Fruit fly (Drosophila melanogaster) whole organism, embryonic: ENCODE results near the gene Fie.
A peak's percentile ranks its signal among the peaks of the same experiment; 100 is the strongest.

Source experiments
- Abd-B ChIP-seq: fragments of 200-800 bp; sonication (Bioruptor generic); optimal IDR thresholded peaks from 2 replicates; lab custom pipeline; 2018; ENCODE audit warnings: missing biosample characterization, mild to moderate bottlenecking, missing genetic modification characterization, moderate library complexity
- Atf6 ChIP-seq: fragments of 200-800 bp; sonication (Bioruptor generic); IDR thresholded peaks from 2 replicates; pipeline ENCODE4 v1.3.6; 2022; ENCODE audit warnings: missing biosample characterization, missing genetic modification characterization
- BEAF-32 ChIP-seq: fragments of 200-800 bp; sonication (Bioruptor generic); optimal IDR thresholded peaks from 3 replicates; lab custom pipeline; 2017; ENCODE audit warnings: missing biosample characterization, missing genetic modification characterization, mild to moderate bottlenecking, moderate library complexity, missing genetic modification reagents
- CG10147 ChIP-seq: fragments of 200-800 bp; sonication (Bioruptor generic); optimal IDR thresholded peaks from 2 replicates; lab custom pipeline; 2019; ENCODE audit warnings: missing biosample characterization, mild to moderate bottlenecking, missing genetic modification characterization, moderate library complexity
- CG10654 ChIP-seq: fragments of 200-800 bp; sonication (Bioruptor generic); optimal IDR thresholded peaks from 2 replicates; lab custom pipeline; 2016; ENCODE audit warnings: missing biosample characterization, missing genetic modification characterization
- CG10959 ChIP-seq: fragments of 200-800 bp; sonication (Bioruptor generic); IDR thresholded peaks from 2 replicates; pipeline ENCODE4 v1.3.6; 2022; ENCODE audit warnings: missing biosample characterization, missing genetic modification characterization
- CG12104 ChIP-seq: fragments of 200-800 bp; sonication (Bioruptor generic); optimal IDR thresholded peaks from 3 replicates; lab custom pipeline; 2016; ENCODE audit warnings: missing biosample characterization, missing genetic modification characterization
- CG13296 ChIP-seq: fragments of 200-800 bp; sonication (Bioruptor generic); optimal IDR thresholded peaks from 3 replicates; lab custom pipeline; 2018; ENCODE audit warnings: missing biosample characterization, mild to moderate bottlenecking, missing genetic modification characterization
- CG14667 ChIP-seq: fragments of 200-800 bp; sonication (Bioruptor generic); IDR thresholded peaks from 2 replicates; pipeline ENCODE4 v1.3.6; 2022; ENCODE audit warnings: missing biosample characterization, missing genetic modification characterization
- CG17385 ChIP-seq: fragments of 200-800 bp; sonication (Bioruptor generic); optimal IDR thresholded peaks from 3 replicates; lab custom pipeline; 2018; ENCODE audit warnings: missing biosample characterization, mild to moderate bottlenecking, missing genetic modification characterization
- CG18599 ChIP-seq: fragments of 200-800 bp; sonication (Bioruptor generic); optimal IDR thresholded peaks from 3 replicates; lab custom pipeline; 2017; ENCODE audit warnings: missing biosample characterization, missing genetic modification characterization, mild to moderate bottlenecking, moderate library complexity, missing genetic modification reagents
- CG2120 ChIP-seq: fragments of 200-800 bp; sonication (Bioruptor generic); optimal IDR thresholded peaks from 3 replicates; lab custom pipeline; 2016; ENCODE audit warnings: missing biosample characterization, missing genetic modification characterization
- CG2678 ChIP-seq: fragments of 200-800 bp; sonication (Bioruptor generic); optimal IDR thresholded peaks from 3 replicates; lab custom pipeline; 2019; ENCODE audit warnings: missing biosample characterization, mild to moderate bottlenecking, missing genetic modification characterization, moderate library complexity
- CG30403 ChIP-seq: fragments of 200-800 bp; sonication (Bioruptor generic); optimal IDR thresholded peaks from 3 replicates; lab custom pipeline; 2016; ENCODE audit warnings: missing biosample characterization, missing genetic modification characterization
- CG32532 ChIP-seq: fragments of 200-800 bp; sonication (Bioruptor generic); IDR thresholded peaks from 2 replicates; pipeline ENCODE4 v1.3.6; 2022; ENCODE audit warnings: missing biosample characterization, missing genetic modification characterization
- CG4730 ChIP-seq: fragments of 200-800 bp; sonication (Bioruptor generic); IDR thresholded peaks from 2 replicates; pipeline ENCODE4 v1.3.6; 2022; ENCODE audit warnings: missing biosample characterization, missing genetic modification characterization
- CG8290 ChIP-seq, 3 experiments: fragments of 200-800 bp; sonication (Bioruptor generic); optimal IDR thresholded peaks; 2 replicates each; lab custom pipeline; 2016 to 2019; ENCODE audit warnings: missing biosample characterization in 3 of 3, missing genetic modification characterization in 3 of 3, mild to moderate bottlenecking in 2 of 3, moderate library complexity in 1 of 3
- CG8388 ChIP-seq: fragments of 200-800 bp; sonication (Bioruptor generic); optimal IDR thresholded peaks from 2 replicates; lab custom pipeline; 2019; ENCODE audit warnings: missing biosample characterization, mild to moderate bottlenecking, missing genetic modification characterization, moderate library complexity
- D ChIP-seq, 2 experiments: fragments of 200-800 bp in 1 of 2; fragments of >200 bp in 1 of 2; sonication (Bioruptor generic) in 1 of 2; optimal IDR thresholded peaks; 2 replicates in 1 of 2; 3 replicates in 1 of 2; lab custom pipeline; 2017; ENCODE audit warnings: mild to moderate bottlenecking in 1 of 2, missing biosample characterization in 1 of 2, missing genetic modification characterization in 1 of 2, missing genetic modification reagents in 1 of 2
- Deaf1 ChIP-seq: fragments of 200-800 bp; optimal IDR thresholded peaks from 3 replicates; lab custom pipeline; 2019; ENCODE audit warnings: missing biosample characterization, mild to moderate bottlenecking, missing genetic modification characterization, moderate library complexity
- Dll ChIP-seq: fragments of 200-800 bp; sonication (Bioruptor generic); IDR thresholded peaks from 4 replicates; pipeline ENCODE4 v1.3.6; 2022; ENCODE audit warnings: missing biosample characterization, missing genetic modification characterization; ENCODE audit not compliant: partially characterized antibody
- Elba2 ChIP-seq: fragments of 200-800 bp; sonication (Bioruptor generic); optimal IDR thresholded peaks from 3 replicates; lab custom pipeline; 2016; ENCODE audit warnings: missing biosample characterization, missing genetic modification characterization
- Ets65A ChIP-seq: fragments of 200-800 bp; sonication (Bioruptor generic); peaks from one replicate; lab custom pipeline; 2016; ENCODE audit warnings: missing biosample characterization, missing genetic modification characterization
- Fer3 ChIP-seq: fragments of 200-800 bp; sonication (Bioruptor generic); optimal IDR thresholded peaks from 2 replicates; lab custom pipeline; 2018; ENCODE audit warnings: missing biosample characterization, mild to moderate bottlenecking, missing genetic modification characterization, moderate library complexity
- Hsf ChIP-seq: fragments of 200-800 bp; sonication (Bioruptor generic); optimal IDR thresholded peaks from 3 replicates; lab custom pipeline; 2016; ENCODE audit warnings: missing biosample characterization, missing genetic modification characterization
- Meics ChIP-seq: fragments of 200-800 bp; sonication (Bioruptor generic); optimal IDR thresholded peaks from 2 replicates; lab custom pipeline; 2017; ENCODE audit warnings: missing biosample characterization, mild to moderate bottlenecking, missing genetic modification characterization
- Nf-YA ChIP-seq: fragments of 200-800 bp; sonication (Bioruptor generic); IDR thresholded peaks from 2 replicates; pipeline ENCODE4 v1.3.6; 2022; ENCODE audit warnings: missing biosample characterization, missing genetic modification characterization
- Opbp ChIP-seq: fragments of 200-800 bp; sonication (Bioruptor generic); IDR thresholded peaks from 3 replicates; pipeline ENCODE4 v1.3.6; 2022; ENCODE audit warnings: missing biosample characterization, missing genetic modification characterization; ENCODE audit not compliant: partially characterized antibody
- Pdp1 ChIP-seq, 2 experiments: fragments of 200-800 bp; sonication (Bioruptor generic); optimal IDR thresholded peaks; 3 replicates each; lab custom pipeline; 2016; ENCODE audit warnings: missing biosample characterization in 2 of 2, missing genetic modification characterization in 2 of 2, mild to moderate bottlenecking in 1 of 2, moderate library complexity in 1 of 2
- Trl ChIP-seq, 3 experiments: fragments of >200 bp in 2 of 3; fragments of 200-800 bp in 1 of 3; sonication (Bioruptor generic) in 1 of 3; optimal IDR thresholded peaks; 2 replicates in 1 of 3; 3 replicates in 2 of 3; lab custom pipeline; 2016 to 2017; ENCODE audit warnings: missing biosample characterization in 1 of 3, missing genetic modification characterization in 1 of 3
- aop ChIP-seq: fragments of 200-800 bp; sonication (Bioruptor generic); IDR thresholded peaks from 2 replicates; pipeline ENCODE4 v1.3.6; 2022; ENCODE audit warnings: missing biosample characterization, missing genetic modification characterization
- cwo ChIP-seq: fragments of 200-800 bp; sonication (Bioruptor generic); optimal IDR thresholded peaks from 3 replicates; lab custom pipeline; 2017; ENCODE audit warnings: missing biosample characterization, missing genetic modification characterization, mild to moderate bottlenecking, moderate library complexity, missing genetic modification reagents
- dysf ChIP-seq: fragments of 200-800 bp; sonication (Bioruptor generic); IDR thresholded peaks from 3 replicates; pipeline ENCODE4 v1.3.6; 2022; ENCODE audit warnings: missing biosample characterization, missing genetic modification characterization
- eve ChIP-seq, 2 experiments: fragments of >200 bp; optimal IDR thresholded peaks; 2 replicates each; lab custom pipeline; 2017; ENCODE audit warnings: missing biosample characterization in 2 of 2, missing genetic modification characterization in 2 of 2
- fd64A ChIP-seq: fragments of 200-800 bp; sonication (Bioruptor generic); optimal IDR thresholded peaks from 3 replicates; lab custom pipeline; 2018; ENCODE audit warnings: missing biosample characterization, mild to moderate bottlenecking, missing genetic modification characterization
- gfzf ChIP-seq: fragments of 200-800 bp; sonication (Bioruptor generic); optimal IDR thresholded peaks from 2 replicates; lab custom pipeline; 2016; ENCODE audit warnings: missing biosample characterization, mild to moderate bottlenecking, missing genetic modification characterization, moderate library complexity
- odd ChIP-seq: fragments of 200-800 bp; sonication (Bioruptor generic); optimal IDR thresholded peaks from 2 replicates; lab custom pipeline; 2017; ENCODE audit warnings: missing biosample characterization, mild to moderate bottlenecking, missing genetic modification characterization
- pan ChIP-seq, 4 experiments: fragments of >200 bp in 3 of 4; fragments of 200-800 bp in 1 of 4; sonication (Bioruptor generic) in 1 of 4; optimal IDR thresholded peaks in 3 of 4; IDR thresholded peaks in 1 of 4; 2 replicates each; pipeline versions ENCODE4 v1.3.6 to Lab custom; 2017 to 2022; ENCODE audit warnings: missing biosample characterization in 2 of 4, missing genetic modification characterization in 2 of 4, mixed read lengths in 1 of 4
- pzg ChIP-seq: fragments of 200-800 bp; sonication (Bioruptor generic); optimal IDR thresholded peaks from 3 replicates; lab custom pipeline; 2018; ENCODE audit warnings: missing biosample characterization, mild to moderate bottlenecking, missing genetic modification characterization, moderate library complexity
- slbo ChIP-seq: fragments of 200-800 bp; sonication (Bioruptor generic); IDR thresholded peaks from 2 replicates; pipeline ENCODE4 v1.3.6; 2022; ENCODE audit warnings: missing biosample characterization, missing genetic modification characterization
- tgo ChIP-seq: fragments of 200-800 bp; sonication (Bioruptor generic); IDR thresholded peaks from 3 replicates; pipeline ENCODE4 v1.3.6; 2022; ENCODE audit warnings: missing biosample characterization, missing genetic modification characterization
- trem ChIP-seq: fragments of 200-800 bp; optimal IDR thresholded peaks from 3 replicates; lab custom pipeline; 2019; ENCODE audit warnings: missing biosample characterization, mild to moderate bottlenecking, missing genetic modification characterization, moderate library complexity
- ttk ChIP-seq: fragments of 200-800 bp; sonication (Bioruptor generic); IDR thresholded peaks from 2 replicates; pipeline ENCODE4 v2.1.2; 2022; ENCODE audit warnings: missing biosample characterization, missing genetic modification characterization
- vnd ChIP-seq: fragments of 200-800 bp; sonication (Bioruptor generic); IDR thresholded peaks from 3 replicates; pipeline ENCODE4 v1.3.6; 2022; ENCODE audit warnings: missing biosample characterization, missing genetic modification characterization; ENCODE audit not compliant: partially characterized antibody
- zen2 ChIP-seq: fragments of 200-800 bp; sonication (Bioruptor generic); IDR thresholded peaks from 3 replicates; pipeline ENCODE4 v1.3.6; 2022; ENCODE audit warnings: missing biosample characterization, missing genetic modification characterization; ENCODE audit not compliant: partially characterized antibody

Gene Fie

dm6 chr3L:3940075-3940819 is 47.9 kb downstream of the Fie start, which contains the start of gene CG12766 (continued):
- no peak for TF ChIP-seq pan (optimal IDR thresholded peaks at IDR 0.05; lab: Kevin White, UChicago)
- TF ChIP-seq pan (GFP tag; optimal IDR thresholded peaks at IDR 0.05 in 1 of 2, IDR thresholded peaks at IDR 0.05 in 1 of 2), result peak in 1 of 2 experiments; percentile 24
- TF ChIP-seq Atf6, result no peak
- peak; percentile 11 for TF ChIP-seq CG10147 (GFP tag; lab: Kevin White, UChicago)
- TF ChIP-seq tgo (GFP tag; lab: Robert Waterston, UW), result peak; percentile 23; the same call in 1 of the 3 replicates
- TF ChIP-seq CG2120 (GFP tag; lab: Kevin White, UChicago), result peak; percentile 66
- TF ChIP-seq dysf (GFP tag; lab: Robert Waterston, UW), result peak; percentile 23; the same call in 1 of the 3 replicates
- no peak for TF ChIP-seq CG12104 (GFP tag; lab: Kevin White, UChicago)
- TF ChIP-seq Elba2 (GFP tag; lab: Kevin White, UChicago), result no peak
- TF ChIP-seq CG17385 (GFP tag; lab: Kevin White, UChicago), result no peak
- peak; percentile 42; the same call in 1 of the 2 replicates for TF ChIP-seq CG32532 (GFP tag; lab: Robert Waterston, UW)
- TF ChIP-seq slbo, result peak; percentile 29; the same call in 1 of the 2 replicates
- no peak for TF ChIP-seq D (optimal IDR thresholded peaks at IDR 0.05; lab: Kevin White, UChicago)
- TF ChIP-seq D (GFP tag; optimal IDR thresholded peaks at IDR 0.05; lab: Kevin White, UChicago), result no peak
- TF ChIP-seq odd (GFP tag; lab: Kevin White, UChicago), result no peak
- TF ChIP-seq CG18599 (GFP tag; lab: Kevin White, UChicago), result peak; percentile 44
- TF ChIP-seq CG13296 (GFP tag; lab: Kevin White, UChicago), result peak; percentile 5
- no peak for TF ChIP-seq ttk (GFP tag; lab: Robert Waterston, UW)
- TF ChIP-seq eve (GFP tag; optimal IDR thresholded peaks at IDR 0.05; lab: Kevin White, UChicago), result no peak
- peak; percentile 33; the same call in 1 of the 3 replicates for TF ChIP-seq vnd (GFP tag; lab: Robert Waterston, UW)
- TF ChIP-seq fd64A, result no peak
- peak; percentile 56 for TF ChIP-seq CG2678 (tag; lab: Kevin White, UChicago)
- peak; percentile 61; the same call in 3 of the 4 replicates for TF ChIP-seq Dll
- peak; percentile 4 for TF ChIP-seq BEAF-32 (GFP tag; lab: Kevin White, UChicago)
- TF ChIP-seq Meics, result peak; percentile 16
- 0 out of 3 replicates have a peak, but pooled peaks have one; percentile 47 for TF ChIP-seq zen2
- no peak for TF ChIP-seq Abd-B (GFP tag; lab: Kevin White, UChicago)
- TF ChIP-seq gfzf, result peak; percentile 35
- TF ChIP-seq Pdp1 (GFP tag; optimal IDR thresholded peaks at IDR 0.05; lab: Kevin White, UChicago), result peak in 1 of 2 experiments; percentile 54
- TF ChIP-seq Hsf (GFP tag; lab: Kevin White, UChicago), result no peak
- TF ChIP-seq Ets65A (GFP tag; lab: Kevin White, UChicago), result no peak
- TF ChIP-seq Fer3 (tag; lab: Kevin White, UChicago), result peak; percentile 40
- TF ChIP-seq Opbp (GFP tag; lab: Robert Waterston, UW), result peak; percentile 34; the same call in 1 of the 3 replicates

DNA sequence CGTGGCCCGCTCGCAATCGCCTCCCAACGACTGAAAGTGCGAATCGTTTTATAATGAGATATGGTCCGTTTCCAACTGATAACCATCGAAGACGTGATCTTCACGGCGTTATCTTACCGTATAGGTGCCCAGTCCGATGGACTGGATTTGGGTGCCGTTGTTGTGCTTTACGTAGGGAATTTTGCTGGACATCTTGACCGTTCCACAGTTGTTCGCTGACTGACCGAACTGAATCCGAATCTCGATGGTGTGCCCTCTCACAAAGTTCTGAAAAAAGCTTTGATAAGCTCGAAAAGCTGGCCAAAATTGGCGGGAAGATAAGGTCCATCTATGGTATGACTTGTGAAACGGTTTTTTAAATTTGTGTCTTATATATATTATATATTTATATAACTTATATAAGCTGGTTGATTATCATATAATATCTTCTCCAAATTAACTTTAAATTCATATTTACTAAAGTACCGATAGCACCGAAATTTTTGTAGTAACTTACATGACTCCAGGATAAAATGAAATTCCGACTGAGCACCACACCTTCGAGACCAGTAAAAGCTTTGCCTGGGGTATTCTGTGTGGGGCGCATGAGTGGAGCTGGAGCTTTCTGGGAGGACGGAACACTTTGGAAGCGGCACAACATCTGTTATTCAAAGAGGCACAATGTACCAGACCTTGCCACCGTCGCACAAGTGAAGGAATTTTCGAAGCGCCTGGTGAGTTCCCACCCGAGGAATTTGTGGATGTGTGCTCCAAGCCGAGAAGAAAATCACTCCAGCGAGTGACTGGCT is 50.1 kb downstream of the Fie start, which contains the start of the genes CG10863 and CG14982:
CG10863 (minus strand) TSS at position 225 of the 788 bp plus-strand sequence.
CG14982 (plus strand) TSS at position 470 of the 788 bp plus-strand sequence.
- no peak for TF ChIP-seq Trl (optimal IDR thresholded peaks at IDR 0.05; lab: Kevin White, UChicago)
- TF ChIP-seq Trl (GFP tag; optimal IDR thresholded peaks at IDR 0.05; lab: Kevin White, UChicago), result no peak
- TF ChIP-seq CG4730, result no peak
- no peak for TF ChIP-seq CG10654
- no peak for TF ChIP-seq trem (tag; lab: Kevin White, UChicago)
- no peak for TF ChIP-seq CG8290 (GFP tag; optimal IDR thresholded peaks at IDR 0.05; lab: Kevin White, UChicago)
- peak in 1 of 2 experiments; percentile 66 for TF ChIP-seq CG8290 (tag; optimal IDR thresholded peaks at IDR 0.05; lab: Kevin White, UChicago)
- no peak for TF ChIP-seq Fer3 (tag; lab: Kevin White, UChicago)
- no peak for TF ChIP-seq CG14667 (GFP tag; lab: Robert Waterston, UW)
- no peak for TF ChIP-seq cwo (GFP tag; lab: Kevin White, UChicago)
- TF ChIP-seq Deaf1 (tag; lab: Kevin White, UChicago), result peak; percentile 90
- peak; percentile 20 for TF ChIP-seq pzg (GFP tag; lab: Kevin White, UChicago)
- no peak for TF ChIP-seq CG8388
- TF ChIP-seq aop, result no peak
- TF ChIP-seq Nf-YA, result no peak
- no peak for TF ChIP-seq CG30403 (GFP tag; lab: Kevin White, UChicago)
- TF ChIP-seq CG10959 (GFP tag; lab: Robert Waterston, UW), result no peak
